Fruit fly (Drosophila melanogaster): ENCODE data around the gene Task7.
A peak's percentile ranks its signal among the peaks of the same experiment; 100 is the strongest.

Task7 gene

DNA sequence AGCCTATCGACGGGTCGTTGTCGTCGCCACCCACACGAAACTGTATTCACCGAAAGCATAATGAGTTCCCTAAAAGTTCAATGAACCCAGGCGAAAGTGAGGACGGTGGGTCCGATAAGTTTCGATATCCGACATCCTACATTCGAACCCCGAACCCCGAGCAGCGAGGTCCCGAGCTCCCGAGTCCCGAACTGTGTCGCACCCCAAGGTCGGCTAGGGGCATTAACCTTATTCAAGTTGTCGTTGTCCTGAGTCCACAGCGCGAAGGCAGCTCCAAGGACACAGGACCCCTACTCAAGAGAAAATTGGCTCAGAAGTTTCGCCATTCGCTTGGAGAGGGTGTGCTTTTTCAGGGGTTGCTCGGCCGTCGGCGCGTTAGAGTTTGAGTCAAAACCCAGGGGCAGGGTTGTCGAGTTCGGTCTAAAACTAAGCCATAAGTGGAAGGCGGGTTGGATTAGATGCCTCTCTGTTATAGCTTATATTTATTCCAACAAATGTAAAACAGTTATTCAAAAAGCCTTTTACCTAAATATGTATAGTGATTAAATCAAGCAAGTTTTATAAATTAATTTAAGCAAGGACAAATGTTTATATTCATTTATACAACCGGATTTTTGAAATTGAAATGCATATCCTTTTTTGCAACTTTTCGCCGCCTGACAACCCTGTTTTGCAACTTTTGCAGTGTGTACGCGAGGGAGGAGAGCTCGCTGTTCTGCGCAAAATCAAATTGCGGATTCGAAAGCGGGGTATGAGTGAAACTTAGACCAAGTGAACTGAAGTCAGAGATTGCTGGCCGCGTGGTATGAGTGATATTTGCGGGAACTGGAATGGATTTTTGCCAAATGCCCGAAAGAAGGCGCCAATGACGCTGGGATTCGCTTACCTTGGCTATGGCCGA lies 47.5 kb upstream of the Task7 start (continued):
- peak; percentile 80 for TF ChIP-seq caup (GFP tag; optimal IDR thresholded peaks at IDR 0.05; ENCODE audit: severe bottlenecking)
- TF ChIP-seq CG31441 (GFP tag; IDR thresholded peaks at IDR 0.05) = peak; percentile 74
- peak; percentile 29; the same call in 1 of the 4 replicates for TF ChIP-seq Gug (GFP tag; IDR thresholded peaks at IDR 0.05)
- TF ChIP-seq Hr51 (GFP tag; optimal IDR thresholded peaks at IDR 0.05) = peak; percentile 51 to 83
- peak; percentile 82 for TF ChIP-seq HHEX (GFP tag; optimal IDR thresholded peaks at IDR 0.05)
- peak; percentile 75 for TF ChIP-seq Sox100B (GFP tag; optimal IDR thresholded peaks at IDR 0.05)
- no peak for TF ChIP-seq pan (optimal IDR thresholded peaks at IDR 0.05)
- TF ChIP-seq pan (GFP tag; optimal IDR thresholded peaks at IDR 0.05 in 1 of 2, IDR thresholded peaks at IDR 0.05 in 1 of 2) = peak in 1 of 2 experiments; percentile 59
- TF ChIP-seq CG15514 (GFP tag; optimal IDR thresholded peaks at IDR 0.05) = peak; percentile 76
- TF ChIP-seq mirr (GFP tag; optimal IDR thresholded peaks at IDR 0.05) = peak; percentile 45
- peak; percentile 71 for TF ChIP-seq CG12391 (tag; optimal IDR thresholded peaks at IDR 0.05)
- peak; percentile 6 for TF ChIP-seq twi (tag; optimal IDR thresholded peaks at IDR 0.05)
- no peak for TF ChIP-seq pfk (GFP tag; optimal IDR thresholded peaks at IDR 0.05)
- TF ChIP-seq Blimp-1 (GFP tag; optimal IDR thresholded peaks at IDR 0.05) = peak; percentile 59
- peak in 1 of 2 experiments; percentile 59 for TF ChIP-seq bsh (GFP tag; optimal IDR thresholded peaks at IDR 0.05)
- peak; percentile 35 for TF ChIP-seq CG10654 (GFP tag; optimal IDR thresholded peaks at IDR 0.05)
- peak; percentile 52 for TF ChIP-seq HLH54F (GFP tag; optimal IDR thresholded peaks at IDR 0.05)
- TF ChIP-seq hkb (optimal IDR thresholded peaks at IDR 0.05) = no peak
- TF ChIP-seq hkb (GFP tag; IDR thresholded peaks at IDR 0.05) = peak; percentile 77
- peak; percentile 51 for TF ChIP-seq nerfin-1 (tag; optimal IDR thresholded peaks at IDR 0.05)
- TF ChIP-seq CG16863 (GFP tag; optimal IDR thresholded peaks at IDR 0.05) = peak; percentile 47
- peak; percentile 51 for TF ChIP-seq CG12071 (GFP tag; optimal IDR thresholded peaks at IDR 0.05)
- TF ChIP-seq D19B (GFP tag; optimal IDR thresholded peaks at IDR 0.05) = peak; percentile 72
- peak; percentile 28 for TF ChIP-seq CG1603 (tag; optimal IDR thresholded peaks at IDR 0.05)
- TF ChIP-seq CG16815 (GFP tag; optimal IDR thresholded peaks at IDR 0.05) = peak; percentile 17
- no peak for TF ChIP-seq CG4707 (GFP tag; optimal IDR thresholded peaks at IDR 0.05)
- peak; percentile 51 for TF ChIP-seq Antp (GFP tag; optimal IDR thresholded peaks at IDR 0.05)
- TF ChIP-seq lola (GFP tag; optimal IDR thresholded peaks at IDR 0.05) = no peak
- peak; percentile 92 for TF ChIP-seq CG10543 (GFP tag; optimal IDR thresholded peaks at IDR 0.05)
- TF ChIP-seq Pdp1 (GFP tag; optimal IDR thresholded peaks at IDR 0.05) = peak in 1 of 2 experiments; percentile 40
- peak; percentile 35 for TF ChIP-seq CG12744 (GFP tag; optimal IDR thresholded peaks at IDR 0.05)
- peak; percentile 56 for TF ChIP-seq CG10979 (tag; optimal IDR thresholded peaks at IDR 0.05)
- no peak for TF ChIP-seq CG11398 (GFP tag; optimal IDR thresholded peaks at IDR 0.05)
- TF ChIP-seq peb (GFP tag; IDR thresholded peaks at IDR 0.05) = 0 out of 2 replicates have a peak, but pooled peaks have one; percentile 6
- no peak for TF ChIP-seq gfzf (GFP tag; optimal IDR thresholded peaks at IDR 0.05)
- peak; percentile 87 for TF ChIP-seq Hand (GFP tag; optimal IDR thresholded peaks at IDR 0.05)
- TF ChIP-seq CG18619 (GFP tag; optimal IDR thresholded peaks at IDR 0.05) = peak; percentile 72
- TF ChIP-seq CG1233 (GFP tag; optimal IDR thresholded peaks at IDR 0.05) = peak; percentile 62
- peak; percentile 55 for TF ChIP-seq Sox102F (GFP tag; optimal IDR thresholded peaks at IDR 0.05)
- TF ChIP-seq Side (GFP tag; optimal IDR thresholded peaks at IDR 0.05) = peak; percentile 54
- TF ChIP-seq nmo (GFP tag; optimal IDR thresholded peaks at IDR 0.05) = peak; percentile 56
- peak; percentile 94 for TF ChIP-seq CG34376 (GFP tag; optimal IDR thresholded peaks at IDR 0.05)
- TF ChIP-seq CG30020 (tag; optimal IDR thresholded peaks at IDR 0.05) = no peak
- peak; percentile 65 for TF ChIP-seq Hsf (GFP tag; optimal IDR thresholded peaks at IDR 0.05)
- TF ChIP-seq C15 (GFP tag; IDR thresholded peaks at IDR 0.05) = no peak
- no peak for TF ChIP-seq sob (GFP tag; IDR thresholded peaks at IDR 0.05)

Measured in whole organism, embryonic.